Fruit fly (Drosophila melanogaster) whole organism, wandering third instar larva: ENCODE measurements around the gene kar.

Experiments used
- Abd-B ChIP-seq: fragments of >200 bp; optimal IDR thresholded peaks from 2 replicates; lab custom pipeline; 2017; ENCODE audit warnings: missing biosample characterization, missing genetic modification characterization
- CG9705 ChIP-seq: fragments of 200-800 bp; sonication (Bioruptor generic); optimal IDR thresholded peaks from 2 replicates; lab custom pipeline; 2018; ENCODE audit warnings: missing biosample characterization, mild to moderate bottlenecking, missing genetic modification characterization
- Dfd ChIP-seq: fragments of >200 bp; optimal IDR thresholded peaks from 2 replicates; lab custom pipeline; 2017; ENCODE audit warnings: missing biosample characterization, missing genetic modification characterization
- GATAd ChIP-seq: sonication (Bioruptor generic); optimal IDR thresholded peaks from 2 replicates; lab custom pipeline; 2016; ENCODE audit warnings: missing biosample characterization, missing genetic modification characterization
- HLH106 ChIP-seq: fragments of 200-800 bp; optimal IDR thresholded peaks from 3 replicates; lab custom pipeline; 2019; ENCODE audit warnings: missing biosample characterization, mild to moderate bottlenecking, missing genetic modification characterization, moderate library complexity
- Hnf4 ChIP-seq: fragments of 200-800 bp; sonication (Bioruptor generic); optimal IDR thresholded peaks from 2 replicates; lab custom pipeline; 2016; ENCODE audit warnings: missing biosample characterization, mild to moderate bottlenecking, missing genetic modification characterization
- Hr78 ChIP-seq: fragments of >200 bp; optimal IDR thresholded peaks from 2 replicates; lab custom pipeline; 2017; ENCODE audit warnings: missing biosample characterization, missing genetic modification characterization
- Hr83 ChIP-seq: fragments of 200-300 bp; sonication (Bioruptor generic); optimal IDR thresholded peaks from 2 replicates; lab custom pipeline; 2016; ENCODE audit warnings: missing biosample characterization, mild to moderate bottlenecking, missing genetic modification characterization, moderate library complexity; ENCODE audit not compliant: poor library complexity, severe bottlenecking
- Jra ChIP-seq: sonication (Bioruptor generic); optimal IDR thresholded peaks from 2 replicates; lab custom pipeline; 2016; ENCODE audit warnings: missing biosample characterization, missing genetic modification characterization
- Mio ChIP-seq: sonication (Bioruptor generic); optimal IDR thresholded peaks from 2 replicates; lab custom pipeline; 2016; ENCODE audit warnings: missing biosample characterization, missing genetic modification characterization
- Myc ChIP-seq: fragments of >200 bp; optimal IDR thresholded peaks from 2 replicates; lab custom pipeline; 2017
- OdsH ChIP-seq: fragments of 200-800 bp; sonication (Bioruptor generic); optimal IDR thresholded peaks from 2 replicates; lab custom pipeline; 2016; ENCODE audit warnings: missing biosample characterization, mild to moderate bottlenecking, missing genetic modification characterization
- Rel ChIP-seq, 2 experiments: fragments of 200-800 bp; sonication (Bioruptor generic) in 1 of 2; optimal IDR thresholded peaks; 2 replicates in 1 of 2; 3 replicates in 1 of 2; lab custom pipeline; 2016 to 2019; ENCODE audit warnings: mild to moderate bottlenecking in 2 of 2, missing biosample characterization in 2 of 2, missing genetic modification characterization in 2 of 2, moderate library complexity in 1 of 2
- Sp1 ChIP-seq: fragments of 200-800 bp; sonication (Bioruptor generic); optimal IDR thresholded peaks from 3 replicates; lab custom pipeline; 2019; ENCODE audit warnings: missing biosample characterization, mild to moderate bottlenecking, missing genetic modification characterization, moderate library complexity
- br ChIP-seq: fragments of 200-800 bp; sonication (Bioruptor generic); optimal IDR thresholded peaks from 2 replicates; lab custom pipeline; 2016; ENCODE audit warnings: missing biosample characterization, missing genetic modification characterization
- brk ChIP-seq: fragments of 200-800 bp; sonication (Bioruptor generic); optimal IDR thresholded peaks from 2 replicates; lab custom pipeline; 2016; ENCODE audit warnings: missing biosample characterization, mild to moderate bottlenecking, missing genetic modification characterization
- dl ChIP-seq, 2 experiments: fragments of 175-275, 200-275 bp in 1 of 2; fragments of 200-275 bp in 1 of 2; sonication (Bioruptor generic); optimal IDR thresholded peaks; lab custom pipeline; 2018; ENCODE audit warnings: mild to moderate bottlenecking in 2 of 2, missing biosample characterization in 2 of 2, missing genetic modification characterization in 2 of 2, moderate library complexity in 2 of 2; ENCODE audit not compliant: partially characterized antibody in 2 of 2, insufficient read depth in 1 of 2
- dmrt93B ChIP-seq: fragments of 200-800 bp; sonication (Bioruptor generic); optimal IDR thresholded peaks from 2 replicates; lab custom pipeline; 2018; ENCODE audit warnings: missing biosample characterization, mild to moderate bottlenecking, missing genetic modification characterization
- dsf ChIP-seq: sonication (Bioruptor generic); optimal IDR thresholded peaks from 2 replicates; lab custom pipeline; 2016; ENCODE audit warnings: missing biosample characterization, missing genetic modification characterization, borderline replicate concordance
- foxo ChIP-seq, 2 experiments: fragments of 200-800 bp; sonication (Bioruptor generic); optimal IDR thresholded peaks; 2 replicates in 1 of 2; 3 replicates in 1 of 2; lab custom pipeline; 2016 to 2017; ENCODE audit warnings: missing biosample characterization in 2 of 2, missing genetic modification characterization in 2 of 2
- fru ChIP-seq: fragments of 200-800 bp; sonication (Bioruptor generic); optimal IDR thresholded peaks from 3 replicates; lab custom pipeline; 2016; ENCODE audit warnings: missing biosample characterization, mild to moderate bottlenecking, missing genetic modification characterization
- h ChIP-seq: fragments of 200-800 bp; sonication (Bioruptor generic); optimal IDR thresholded peaks from 3 replicates; lab custom pipeline; 2016; ENCODE audit warnings: missing biosample characterization, mild to moderate bottlenecking, missing genetic modification characterization
- jim ChIP-seq: fragments of 175-275, 200-325 bp; sonication (Bioruptor generic); optimal IDR thresholded peaks from 2 replicates; lab custom pipeline; 2016; ENCODE audit warnings: missing biosample characterization, mild to moderate bottlenecking, missing genetic modification characterization
- lola ChIP-seq: fragments of >200 bp; optimal IDR thresholded peaks from 2 replicates; lab custom pipeline; 2017; ENCODE audit warnings: missing biosample characterization, missing genetic modification characterization
- pan ChIP-seq: fragments of >200 bp; optimal IDR thresholded peaks from 2 replicates; lab custom pipeline; 2017
- rgr ChIP-seq: fragments of 200-800 bp; sonication (Bioruptor generic); optimal IDR thresholded peaks from 3 replicates; lab custom pipeline; 2016; ENCODE audit warnings: missing biosample characterization, mild to moderate bottlenecking, missing genetic modification characterization
- sage ChIP-seq: fragments of 200-800 bp; sonication (Bioruptor generic); optimal IDR thresholded peaks from 2 replicates; lab custom pipeline; 2016; ENCODE audit warnings: missing biosample characterization, mild to moderate bottlenecking, missing genetic modification characterization
- tai ChIP-seq: sonication (Bioruptor generic); optimal IDR thresholded peaks from 2 replicates; lab custom pipeline; 2016; ENCODE audit warnings: missing biosample characterization, missing genetic modification characterization
- woc ChIP-seq: sonication (Bioruptor generic); optimal IDR thresholded peaks from 2 replicates; lab custom pipeline; 2016; ENCODE audit warnings: missing biosample characterization, mild to moderate bottlenecking, missing genetic modification characterization

The kar gene

dm6 chr3R:12697571-12698039 lies 8.4 kb upstream of the kar start:
- no peak for TF ChIP-seq dl (GFP tag; optimal IDR thresholded peaks at IDR 0.05; lab: Kevin White, UChicago; ENCODE audit: insufficient read depth in 1 of 2, partially characterized antibody in 2 of 2)
- peak; percentile 28 for TF ChIP-seq Jra (GFP tag; lab: Kevin White, UChicago)
- no peak for TF ChIP-seq Hr83
- no peak for TF ChIP-seq Myc (lab: Kevin White, UChicago)
- TF ChIP-seq CG9705 (GFP tag; lab: Kevin White, UChicago): no peak
- TF ChIP-seq lola: no peak
- no peak for TF ChIP-seq dmrt93B
- no peak for TF ChIP-seq Rel (GFP tag; optimal IDR thresholded peaks at IDR 0.05; lab: Kevin White, UChicago)
- TF ChIP-seq Rel (tag; optimal IDR thresholded peaks at IDR 0.05; lab: Kevin White, UChicago): peak; percentile 49
- no peak for TF ChIP-seq rgr (GFP tag; lab: Kevin White, UChicago)
- TF ChIP-seq br (GFP tag; lab: Kevin White, UChicago): no peak
- no peak for TF ChIP-seq Hnf4 (GFP tag; lab: Kevin White, UChicago)
- TF ChIP-seq HLH106 (tag; lab: Kevin White, UChicago): peak; percentile 18
- no peak for TF ChIP-seq GATAd (GFP tag; lab: Kevin White, UChicago)
- TF ChIP-seq h: peak; percentile 68
- no peak for TF ChIP-seq Mio
- TF ChIP-seq Sp1 (GFP tag; lab: Kevin White, UChicago): peak; percentile 36

- TF ChIP-seq Mio (no peak), Dfd (no peak), Rel (GFP tag; optimal IDR thresholded peaks at IDR 0.05; lab: Kevin White, UChicago) (no peak), Rel (tag; optimal IDR thresholded peaks at IDR 0.05; lab: Kevin White, UChicago) (no peak), fru (GFP tag; lab: Kevin White, UChicago) (no peak), rgr (GFP tag; lab: Kevin White, UChicago) (no peak), Abd-B (no peak), br (GFP tag; lab: Kevin White, UChicago) (no peak), OdsH (no peak), Myc (lab: Kevin White, UChicago) (no peak), lola (no peak), woc (no peak), h (no peak), tai (GFP tag; lab: Kevin White, UChicago) (no peak), HLH106 (tag; lab: Kevin White, UChicago) (no peak), foxo (GFP tag; optimal IDR thresholded peaks at IDR 0.05; lab: Kevin White, UChicago) (no peak), sage (GFP tag; lab: Kevin White, UChicago) (no peak), GATAd (GFP tag; lab: Kevin White, UChicago) (no peak), Hr78 (GFP tag; lab: Kevin White, UChicago) (no peak), pan (lab: Kevin White, UChicago) (no peak), Sp1 (GFP tag; lab: Kevin White, UChicago) (no peak)
Observed at dm6 chr3R:12697022-12697421, 7.9 kb upstream of the kar start, which contains the start of gene Past1. Past1 (plus strand) TSS chr3R:12697322.

- TF ChIP-seq dmrt93B: no peak
- TF ChIP-seq Mio: no peak
- TF ChIP-seq br (GFP tag; lab: Kevin White, UChicago): no peak
- TF ChIP-seq Myc (lab: Kevin White, UChicago): no peak
- TF ChIP-seq Sp1 (GFP tag; lab: Kevin White, UChicago): no peak
- no peak for TF ChIP-seq Hr78 (GFP tag; lab: Kevin White, UChicago)
- TF ChIP-seq Rel (GFP tag; optimal IDR thresholded peaks at IDR 0.05; lab: Kevin White, UChicago): no peak
- no peak for TF ChIP-seq Rel (tag; optimal IDR thresholded peaks at IDR 0.05; lab: Kevin White, UChicago)
- TF ChIP-seq tai (GFP tag; lab: Kevin White, UChicago): no peak
- no peak for TF ChIP-seq foxo (GFP tag; optimal IDR thresholded peaks at IDR 0.05; lab: Kevin White, UChicago)
- TF ChIP-seq Jra (GFP tag; lab: Kevin White, UChicago): no peak
Observed at dm6 chr3R:12694742-12695141, 5.6 kb upstream of the kar start, which contains the start of the genes CG14391 and NijC. CG14391 (minus strand) TSS chr3R:12694842. NijC (plus strand) TSS chr3R:12695129.

- TF ChIP-seq Hnf4 (GFP tag; lab: Kevin White, UChicago) (no peak), brk (GFP tag; lab: Kevin White, UChicago) (no peak), dmrt93B (no peak), Hr78 (GFP tag; lab: Kevin White, UChicago) (no peak), jim (GFP tag; lab: Kevin White, UChicago) (no peak), dsf (GFP tag; lab: Kevin White, UChicago) (no peak), Dfd (no peak), Sp1 (GFP tag; lab: Kevin White, UChicago) (no peak), Abd-B (no peak)
Observed at dm6 chr3R:12692497-12692896, 3.3 kb upstream of the kar start, which contains the start of gene CG31347. CG31347 (minus strand) TSS chr3R:12692597.
